Worm (Caenorhabditis elegans) whole organism, young adult: ENCODE results near the gene gtf-2A2.

ENCODE experiments used
- B0261.1 ChIP-seq: sonication (generic microtip); optimal IDR thresholded peaks from 2 replicates; lab custom pipeline; 2016; ENCODE audit warnings: mild to moderate bottlenecking, missing genetic modification characterization, moderate library complexity, missing compliant biosample characterization
- C06A6.2 ChIP-seq: fragments of 200-800 bp; sonication (Bioruptor generic); conservative IDR thresholded peaks from 2 replicates; pipeline ENCODE4 v1.3.6; 2022; ENCODE audit warnings: missing genetic modification characterization, missing compliant biosample characterization
- D2030.7 ChIP-seq: fragments of 200-800 bp; sonication (Bioruptor generic); IDR thresholded peaks from 2 replicates; pipeline ENCODE4 v1.3.6; 2022; ENCODE audit warnings: missing genetic modification reagents, missing genetic modification characterization, missing compliant biosample characterization
- F22D6.2 ChIP-seq: sonication (generic microtip); optimal IDR thresholded peaks from 2 replicates; lab custom pipeline; 2016; ENCODE audit warnings: mild to moderate bottlenecking, missing genetic modification characterization, missing compliant biosample characterization
- F23B12.7 ChIP-seq: sonication (generic microtip); optimal IDR thresholded peaks from 2 replicates; lab custom pipeline; 2017; ENCODE audit warnings: missing genetic modification characterization, mild to moderate bottlenecking, missing compliant biosample characterization, antibody characterized with exemption, moderate library complexity; ENCODE audit not compliant: insufficient read depth
- F52B5.7 ChIP-seq: sonication (generic microtip); optimal IDR thresholded peaks from 2 replicates; lab custom pipeline; 2016; ENCODE audit warnings: mild to moderate bottlenecking, missing genetic modification characterization, missing compliant biosample characterization
- F57A8.1 ChIP-seq: fragments of 200-800 bp; sonication (Bioruptor generic); optimal IDR thresholded peaks from 2 replicates; lab custom pipeline; 2018; ENCODE audit warnings: mild to moderate bottlenecking, missing genetic modification characterization, moderate library complexity, missing compliant biosample characterization
- K12H6.12 ChIP-seq: fragments of 200-800 bp; sonication (Bioruptor generic); optimal IDR thresholded peaks from 2 replicates; lab custom pipeline; 2018; ENCODE audit warnings: mild to moderate bottlenecking, missing genetic modification characterization, missing compliant biosample characterization
- Y53F4B.3 ChIP-seq: fragments of 200-800 bp; sonication (Bioruptor generic); IDR thresholded peaks from 2 replicates; pipeline ENCODE4 v1.3.6; 2022; ENCODE audit warnings: missing genetic modification reagents, missing genetic modification characterization, missing compliant biosample characterization
- Y53G8AR.9 ChIP-seq: fragments of 200-800 bp; sonication (Bioruptor generic); conservative IDR thresholded peaks from 2 replicates; pipeline ENCODE4 v1.3.6; 2022; ENCODE audit warnings: missing genetic modification reagents, missing genetic modification characterization, missing compliant biosample characterization
- Y56A3A.18 ChIP-seq: fragments of 200-800 bp; sonication (Bioruptor generic); IDR thresholded peaks from 2 replicates; pipeline ENCODE4 v1.3.6; 2022; ENCODE audit warnings: missing genetic modification reagents, missing genetic modification characterization, missing compliant biosample characterization
- Y95B8A.8 ChIP-seq: fragments of 200-800 bp; sonication (Bioruptor generic); IDR thresholded peaks from 2 replicates; pipeline ENCODE4 v1.3.6; 2022; ENCODE audit warnings: missing genetic modification reagents, missing genetic modification characterization, missing compliant biosample characterization
- aptf-2 ChIP-seq: fragments of 200-800 bp; sonication (Bioruptor generic); conservative IDR thresholded peaks from 2 replicates; pipeline ENCODE4 v1.3.6; 2022; ENCODE audit warnings: missing genetic modification reagents, missing genetic modification characterization, missing compliant biosample characterization
- aptf-3 ChIP-seq: fragments of 200-800 bp; sonication (Bioruptor generic); IDR thresholded peaks from 2 replicates; pipeline ENCODE4 v1.3.6; 2022; ENCODE audit warnings: missing genetic modification characterization, missing compliant biosample characterization
- athp-1 ChIP-seq: sonication (generic microtip); optimal IDR thresholded peaks from 2 replicates; lab custom pipeline; 2017; ENCODE audit warnings: mild to moderate bottlenecking, missing genetic modification characterization, missing compliant biosample characterization
- attf-5 ChIP-seq: fragments of 200-800 bp; sonication (Bioruptor generic); optimal IDR thresholded peaks from 2 replicates; lab custom pipeline; 2018; ENCODE audit warnings: mild to moderate bottlenecking, missing genetic modification characterization, missing compliant biosample characterization
- bed-1 ChIP-seq: fragments of 200-800 bp; sonication (Bioruptor generic); IDR thresholded peaks from 2 replicates; pipeline ENCODE4 v1.3.6; 2022; ENCODE audit warnings: missing genetic modification reagents, missing genetic modification characterization, missing compliant biosample characterization
- ccch-3 ChIP-seq: fragments of 200-800 bp; sonication (Bioruptor generic); optimal IDR thresholded peaks from 2 replicates; lab custom pipeline; 2018; ENCODE audit warnings: mild to moderate bottlenecking, missing genetic modification characterization, missing compliant biosample characterization
- ceh-79 ChIP-seq: sonication (generic microtip); optimal IDR thresholded peaks from 2 replicates; lab custom pipeline; 2017; ENCODE audit warnings: mild to moderate bottlenecking, missing genetic modification characterization, missing compliant biosample characterization
- ceh-91 ChIP-seq: fragments of 200-800 bp; sonication (Bioruptor generic); IDR thresholded peaks from 2 replicates; pipeline ENCODE4 v1.3.6; 2022; ENCODE audit warnings: missing genetic modification reagents, missing genetic modification characterization, missing compliant biosample characterization
- die-1 ChIP-seq: sonication (generic microtip); optimal IDR thresholded peaks from 2 replicates; lab custom pipeline; 2016; ENCODE audit warnings: missing genotype, mild to moderate bottlenecking, missing genetic modification characterization, missing compliant biosample characterization
- efl-1 ChIP-seq: fragments of 150-350 bp; optimal IDR thresholded peaks from 2 replicates; lab custom pipeline; 2014; ENCODE audit warnings: missing biosample characterization, missing genetic modification reagents, missing genetic modification characterization
- ekl-4 ChIP-seq: fragments of 200-800 bp; sonication (Bioruptor generic); IDR thresholded peaks from 2 replicates; pipeline ENCODE4 v1.3.6; 2022; ENCODE audit warnings: missing genetic modification reagents, missing genetic modification characterization, missing compliant biosample characterization
- ets-4 ChIP-seq: fragments of 200-800 bp; sonication (Bioruptor generic); optimal IDR thresholded peaks from 2 replicates; lab custom pipeline; 2018; ENCODE audit warnings: mild to moderate bottlenecking, missing genetic modification characterization, missing compliant biosample characterization
- hlh-26 ChIP-seq: fragments of 200-800 bp; sonication (Bioruptor generic); conservative IDR thresholded peaks from 2 replicates; pipeline ENCODE4 v1.3.6; 2022; ENCODE audit warnings: missing genetic modification reagents, missing genetic modification characterization, missing compliant biosample characterization
- hmg-20 ChIP-seq: fragments of 200-800 bp; sonication (Bioruptor generic); IDR thresholded peaks from 2 replicates; pipeline ENCODE4 v1.3.6; 2022; ENCODE audit warnings: missing genetic modification reagents, missing genetic modification characterization, missing compliant biosample characterization
- hsf-1 ChIP-seq: fragments of 200-800 bp; sonication (Bioruptor generic); IDR thresholded peaks from 2 replicates; pipeline ENCODE4 v1.3.6; 2022; ENCODE audit warnings: missing genetic modification reagents, missing genetic modification characterization, missing compliant biosample characterization
- lin-35 ChIP-seq, 3 experiments: fragments of 150-350 bp in 2 of 3; sonication (generic microtip) in 1 of 3; optimal IDR thresholded peaks; 2 replicates each; lab custom pipeline; 2014 to 2018; ENCODE audit warnings: missing biosample characterization in 3 of 3, missing genetic modification characterization in 3 of 3, missing genetic modification reagents in 3 of 3
- lir-1 ChIP-seq: fragments of 200-800 bp; sonication (Bioruptor generic); conservative IDR thresholded peaks from 2 replicates; pipeline ENCODE4 v1.3.6; 2022; ENCODE audit warnings: missing genetic modification reagents, missing genetic modification characterization, missing compliant biosample characterization
- mcd-1 ChIP-seq: fragments of 200-800 bp; sonication (Bioruptor generic); IDR thresholded peaks from 2 replicates; pipeline ENCODE4 v1.3.6; 2022; ENCODE audit warnings: missing genetic modification reagents, missing genetic modification characterization, missing compliant biosample characterization
- mes-4 ChIP-seq: sonication (generic microtip); optimal IDR thresholded peaks from 2 replicates; lab custom pipeline; 2016; ENCODE audit warnings: missing genotype, missing genetic modification characterization, missing compliant biosample characterization
- nfya-1 ChIP-seq: sonication (generic microtip); optimal IDR thresholded peaks from 2 replicates; lab custom pipeline; 2017; ENCODE audit warnings: antibody characterized with exemption, missing compliant biosample characterization, missing genetic modification characterization, borderline replicate concordance; ENCODE audit not compliant: insufficient read depth
- nfya-2 ChIP-seq: fragments of 200-800 bp; sonication (Bioruptor generic); IDR thresholded peaks from 2 replicates; pipeline ENCODE4 v1.3.6; 2022; ENCODE audit warnings: missing genetic modification reagents, missing genetic modification characterization, missing compliant biosample characterization
- rcor-1 ChIP-seq: fragments of 200-800 bp; sonication (Bioruptor generic); IDR thresholded peaks from 2 replicates; pipeline ENCODE4 v1.3.6; 2022; ENCODE audit warnings: missing genetic modification reagents, missing genetic modification characterization, missing compliant biosample characterization
- repo-1 ChIP-seq: sonication (generic microtip); optimal IDR thresholded peaks from 2 replicates; lab custom pipeline; 2017; ENCODE audit warnings: mild to moderate bottlenecking, missing genetic modification characterization, missing compliant biosample characterization
- rpc-1 ChIP-seq, 2 experiments: fragments of 150-350 bp in 1 of 2; sonication (generic microtip) in 1 of 2; optimal IDR thresholded peaks; 2 replicates each; lab custom pipeline; 2014 to 2018; ENCODE audit warnings: missing biosample characterization in 1 of 2, missing genetic modification characterization in 1 of 2, missing genetic modification reagents in 1 of 2, missing genotype in 1 of 2
- sdz-38 ChIP-seq: sonication (generic microtip); optimal IDR thresholded peaks from 2 replicates; lab custom pipeline; 2016; ENCODE audit warnings: missing genotype, missing genetic modification characterization, missing compliant biosample characterization
- snpc-1.1 ChIP-seq: sonication (generic microtip); optimal IDR thresholded peaks from 2 replicates; lab custom pipeline; 2017; ENCODE audit warnings: missing genetic modification characterization, mild to moderate bottlenecking, missing compliant biosample characterization, antibody characterized with exemption, moderate library complexity, missing genotype, missing genetic modification reagents; ENCODE audit not compliant: insufficient read depth
- snpc-1.3 ChIP-seq: sonication (generic microtip); optimal IDR thresholded peaks from 2 replicates; lab custom pipeline; 2017; ENCODE audit warnings: missing genetic modification characterization, mild to moderate bottlenecking, missing compliant biosample characterization, antibody characterized with exemption, moderate library complexity, missing genotype, missing genetic modification reagents; ENCODE audit not compliant: insufficient read depth
- snpc-3.4 ChIP-seq: sonication (generic microtip); optimal IDR thresholded peaks from 2 replicates; lab custom pipeline; 2017; ENCODE audit warnings: missing genetic modification characterization, mild to moderate bottlenecking, missing compliant biosample characterization, antibody characterized with exemption, moderate library complexity, missing genotype, missing genetic modification reagents
- zim-3 ChIP-seq: sonication (generic microtip); optimal IDR thresholded peaks from 2 replicates; lab custom pipeline; 2017; ENCODE audit warnings: mild to moderate bottlenecking, missing genetic modification characterization, moderate library complexity, missing compliant biosample characterization
- ztf-18 ChIP-seq: sonication (generic microtip); optimal IDR thresholded peaks from 2 replicates; lab custom pipeline; 2016; ENCODE audit warnings: missing genotype, mild to moderate bottlenecking, missing genetic modification characterization, missing compliant biosample characterization
- ztf-22 ChIP-seq: fragments of 200-800 bp; sonication (Bioruptor generic); optimal IDR thresholded peaks from 2 replicates; lab custom pipeline; 2018; ENCODE audit warnings: mild to moderate bottlenecking, missing genetic modification characterization, moderate library complexity, missing compliant biosample characterization
- ztf-28 ChIP-seq: fragments of 200-800 bp; sonication (Bioruptor generic); IDR thresholded peaks from 2 replicates; pipeline ENCODE4 v1.3.6; 2022; ENCODE audit warnings: missing genetic modification reagents, missing genetic modification characterization, missing compliant biosample characterization
- ztf-6 ChIP-seq: fragments of 200-800 bp; sonication (Bioruptor generic); IDR thresholded peaks from 2 replicates; pipeline ENCODE4 v1.3.6; 2022; ENCODE audit warnings: missing genetic modification reagents, missing genetic modification characterization, missing compliant biosample characterization

The gtf-2A2 gene

DNA sequence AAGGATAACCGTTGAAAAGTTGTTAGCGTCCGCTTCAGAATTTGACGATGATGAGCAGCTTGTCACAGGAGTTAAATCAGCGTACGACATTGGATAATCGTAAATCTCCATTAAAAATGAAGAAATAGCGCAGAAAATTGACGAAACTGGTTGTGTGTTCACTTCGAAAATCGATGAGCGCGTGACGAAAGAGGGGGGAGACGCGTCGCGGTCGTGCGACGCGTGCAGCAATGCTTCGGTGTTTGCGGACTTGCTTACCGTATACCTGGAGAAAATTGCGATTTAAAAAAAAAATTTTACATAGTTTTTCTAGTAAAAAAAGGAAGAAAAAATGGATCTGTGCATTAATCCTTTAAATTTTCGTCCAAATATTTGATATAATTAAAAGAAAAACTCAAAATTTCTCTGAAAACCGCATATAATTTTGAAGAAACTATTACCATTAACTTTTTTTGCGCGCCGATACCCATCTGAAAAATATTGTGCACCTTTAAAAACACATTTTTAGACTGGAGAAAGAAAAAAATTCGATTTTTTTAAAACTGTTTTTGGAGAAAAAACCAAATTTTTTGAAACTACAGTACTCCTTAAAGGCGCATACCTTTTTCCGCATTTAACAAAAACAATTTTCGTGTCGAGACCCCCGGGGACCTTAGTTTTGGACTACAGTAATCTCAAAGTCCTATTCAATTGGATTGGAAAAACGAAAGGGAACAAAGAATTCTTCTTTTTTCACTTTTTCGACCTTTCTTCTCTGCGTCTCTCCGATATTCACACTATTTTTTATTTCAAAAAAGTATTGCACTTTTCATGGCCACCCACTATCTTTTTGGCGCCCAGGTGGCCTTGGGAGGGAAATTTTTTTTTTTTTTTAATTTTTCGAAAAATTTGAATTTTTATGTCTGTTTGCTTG, 25.9 kb upstream of the gtf-2A2 start:
- TF ChIP-seq hsf-1 (GFP tag; lab: Robert Waterston, UW): peak; percentile 64; the same call in 1 of the 2 replicates
- no peak for TF ChIP-seq nfya-2 (GFP tag; lab: Robert Waterston, UW)
- TF ChIP-seq lin-35 (GFP tag; optimal IDR thresholded peaks at IDR 0.05; lab: Kevin White, UChicago): peak in 1 of 3 experiments; percentile 48
- peak; percentile 66 for TF ChIP-seq K12H6.12 (tag; lab: Kevin White, UChicago)
- TF ChIP-seq sdz-38 (tag; lab: Kevin White, UChicago): no peak
- 0 out of 2 replicates have a peak, but pooled peaks have one; percentile 49 for TF ChIP-seq ztf-28 (GFP tag; lab: Robert Waterston, UW)
- TF ChIP-seq lir-1: peak; percentile 38; the same call in 1 of the 2 replicates
- no peak for TF ChIP-seq ztf-18
- peak; percentile 31 for TF ChIP-seq efl-1
- TF ChIP-seq F23B12.7 (tag; lab: Kevin White, UChicago): peak; percentile 41
- peak; percentile 74 for TF ChIP-seq Y53G8AR.9
- no peak for TF ChIP-seq Y53F4B.3 (GFP tag; lab: Robert Waterston, UW)
- no peak for TF ChIP-seq die-1
- no peak for TF ChIP-seq aptf-2 (GFP tag; lab: Robert Waterston, UW)
- TF ChIP-seq aptf-3 (GFP tag; lab: Robert Waterston, UW): peak; percentile 72; the same call in 1 of the 2 replicates
- TF ChIP-seq mcd-1 (GFP tag; lab: Robert Waterston, UW): peak; percentile 79
- peak; percentile 56 for TF ChIP-seq athp-1 (tag; lab: Kevin White, UChicago)
- TF ChIP-seq ccch-3 (GFP tag; lab: Kevin White, UChicago): no peak
- no peak for TF ChIP-seq ztf-6 (GFP tag; lab: Robert Waterston, UW)
- no peak for TF ChIP-seq snpc-1.1 (tag; lab: Kevin White, UChicago)
- peak; percentile 1 for TF ChIP-seq snpc-3.4 (tag; lab: Kevin White, UChicago)
- TF ChIP-seq ets-4 (GFP tag; lab: Kevin White, UChicago): no peak
- TF ChIP-seq C06A6.2: peak; percentile 50; the same call in 1 of the 2 replicates
- peak; percentile 85 for TF ChIP-seq Y95B8A.8
- no peak for TF ChIP-seq snpc-1.3
- peak; percentile 7 for TF ChIP-seq rpc-1 (optimal IDR thresholded peaks at IDR 0.05; lab: Kevin White, UChicago)
- no peak for TF ChIP-seq rpc-1 (tag; optimal IDR thresholded peaks at IDR 0.05; lab: Kevin White, UChicago)
- TF ChIP-seq hlh-26 (GFP tag; lab: Robert Waterston, UW): no peak
- peak; percentile 40; the same call in 1 of the 2 replicates for TF ChIP-seq ceh-91 (GFP tag; lab: Robert Waterston, UW)
- TF ChIP-seq B0261.1 (tag; lab: Kevin White, UChicago): peak; percentile 18
- no peak for TF ChIP-seq hmg-20 (GFP tag; lab: Robert Waterston, UW)
- no peak for TF ChIP-seq F57A8.1
- peak; percentile 70 for TF ChIP-seq Y56A3A.18 (GFP tag; lab: Robert Waterston, UW)
- TF ChIP-seq ztf-22: no peak
- TF ChIP-seq ekl-4 (GFP tag; lab: Robert Waterston, UW): peak; percentile 83
- peak; percentile 38 for TF ChIP-seq D2030.7 (GFP tag; lab: Robert Waterston, UW)
- TF ChIP-seq F22D6.2: no peak
- TF ChIP-seq zim-3 (tag; lab: Kevin White, UChicago): peak; percentile 21
- no peak for TF ChIP-seq bed-1
- no peak for TF ChIP-seq nfya-1 (tag; lab: Kevin White, UChicago)
- TF ChIP-seq ceh-79 (tag; lab: Kevin White, UChicago): no peak
- TF ChIP-seq repo-1 (tag; lab: Kevin White, UChicago): peak; percentile 54
- TF ChIP-seq attf-5: peak; percentile 85
- no peak for TF ChIP-seq rcor-1 (GFP tag; lab: Robert Waterston, UW)
- TF ChIP-seq mes-4 (tag; lab: Kevin White, UChicago): no peak
- peak; percentile 71 for TF ChIP-seq F52B5.7
